Worm (Caenorhabditis elegans): ENCODE measurements around the gene srxa-13.
A peak's percentile ranks its signal among the peaks of the same experiment; 100 is the strongest.

srxa-13 gene

ce11 chrV:13902495-13902894, 27.1 kb upstream of the srxa-13 start, which contains the start of gene C06B3.1:
TSS of gene C06B3.1 (plus strand) at chrV:13902795.
- TF ChIP-seq tbx-2 (tag; optimal IDR thresholded peaks at IDR 0.05) (no peak), pha-4 (tag; optimal IDR thresholded peaks at IDR 0.05) (no peak), mdl-1 (tag; optimal IDR thresholded peaks at IDR 0.05) (no peak)

ce11 chrV:13904446-13904845, 25.2 kb upstream of the srxa-13 start, which contains the start of gene stdh-3:
TSS of gene stdh-3 (plus strand) at chrV:13904611.
- no peak for TF ChIP-seq snpc-4 (tag; optimal IDR thresholded peaks at IDR 0.05)
- no peak for TF ChIP-seq nhr-11 (tag; optimal IDR thresholded peaks at IDR 0.05)
- no peak for TF ChIP-seq lin-39 (tag; optimal IDR thresholded peaks at IDR 0.05)
- no peak for TF ChIP-seq nhr-43 (tag; optimal IDR thresholded peaks at IDR 0.05; ENCODE audit: poor library complexity, severe bottlenecking)

ce11 chrV:13906166-13906565, 23.4 kb upstream of the srxa-13 start, which contains the start of gene stdh-1:
TSS of gene stdh-1 (plus strand) at chrV:13906492.
- TF ChIP-seq nhr-12 (tag; optimal IDR thresholded peaks at IDR 0.05) = no peak
- TF ChIP-seq skn-1 (tag; optimal IDR thresholded peaks at IDR 0.05) = no peak
- TF ChIP-seq lin-15B (tag; optimal IDR thresholded peaks at IDR 0.05) = no peak
- TF ChIP-seq hmg-11 (tag; optimal IDR thresholded peaks at IDR 0.05) = peak; percentile 5
- no peak for TF ChIP-seq nhr-28 (tag; optimal IDR thresholded peaks at IDR 0.05)
- TF ChIP-seq ama-1 (optimal IDR thresholded peaks at IDR 0.05) = no peak
- TF ChIP-seq R02D3.7 (tag; optimal IDR thresholded peaks at IDR 0.05) = no peak
- TF ChIP-seq ztf-4 (tag; optimal IDR thresholded peaks at IDR 0.05) = no peak
- TF ChIP-seq ZK546.5 (tag; optimal IDR thresholded peaks at IDR 0.05) = no peak
- no peak for TF ChIP-seq mdl-1 (tag; optimal IDR thresholded peaks at IDR 0.05)
- no peak for TF ChIP-seq elt-1 (tag; optimal IDR thresholded peaks at IDR 0.05)
- no peak for TF ChIP-seq ceh-82 (tag; optimal IDR thresholded peaks at IDR 0.05)
- no peak for TF ChIP-seq nhr-23 (tag; optimal IDR thresholded peaks at IDR 0.05)
- peak; percentile 3 for TF ChIP-seq nfya-1 (tag; optimal IDR thresholded peaks at IDR 0.05; ENCODE audit: insufficient read depth)
- no peak for TF ChIP-seq nhr-67 (tag; optimal IDR thresholded peaks at IDR 0.05)
- no peak for TF ChIP-seq ztf-11 (tag; optimal IDR thresholded peaks at IDR 0.05)
- no peak for TF ChIP-seq nhr-76 (tag; optimal IDR thresholded peaks at IDR 0.05)
- TF ChIP-seq zag-1 (tag; optimal IDR thresholded peaks at IDR 0.05) = no peak
- no peak for TF ChIP-seq sea-2 (GFP tag; optimal IDR thresholded peaks at IDR 0.05)
- TF ChIP-seq egl-27 (tag; optimal IDR thresholded peaks at IDR 0.05) = no peak
- no peak for TF ChIP-seq nhr-77 (tag; optimal IDR thresholded peaks at IDR 0.05)
- no peak for TF ChIP-seq pqm-1 (tag; optimal IDR thresholded peaks at IDR 0.05)
- TF ChIP-seq lsy-12 (tag; optimal IDR thresholded peaks at IDR 0.05) = no peak
- no peak for TF ChIP-seq fkh-2 (tag; optimal IDR thresholded peaks at IDR 0.05)
- no peak for TF ChIP-seq fkh-10 (GFP tag; optimal IDR thresholded peaks at IDR 0.05)
- no peak for TF ChIP-seq mml-1 (tag; optimal IDR thresholded peaks at IDR 0.05)
- TF ChIP-seq ceh-16 (tag; optimal IDR thresholded peaks at IDR 0.05) = no peak
- TF ChIP-seq fos-1 (tag; optimal IDR thresholded peaks at IDR 0.05) = no peak
- TF ChIP-seq pha-4 (tag; optimal IDR thresholded peaks at IDR 0.05) = peak; percentile 22
- no peak for TF ChIP-seq aly-2 (tag; optimal IDR thresholded peaks at IDR 0.05)
- TF ChIP-seq nhr-43 (tag; optimal IDR thresholded peaks at IDR 0.05; ENCODE audit: poor library complexity, severe bottlenecking) = no peak
- TF ChIP-seq ceh-28 (tag; optimal IDR thresholded peaks at IDR 0.05) = no peak
- TF ChIP-seq egl-5 (tag; optimal IDR thresholded peaks at IDR 0.05) = peak; percentile 50
- no peak for TF ChIP-seq unc-62 (GFP tag; optimal IDR thresholded peaks at IDR 0.05)
- no peak for TF ChIP-seq eor-1 (tag; optimal IDR thresholded peaks at IDR 0.05)
- no peak for TF ChIP-seq nhr-237 (tag; optimal IDR thresholded peaks at IDR 0.05)
- no peak for TF ChIP-seq snpc-4 (tag; optimal IDR thresholded peaks at IDR 0.05)
- no peak for TF ChIP-seq nhr-11 (tag; optimal IDR thresholded peaks at IDR 0.05)
- TF ChIP-seq tbx-2 (tag; optimal IDR thresholded peaks at IDR 0.05) = no peak
- TF ChIP-seq nhr-25 (tag; optimal IDR thresholded peaks at IDR 0.05) = no peak
- no peak for TF ChIP-seq daf-12 (tag; optimal IDR thresholded peaks at IDR 0.05)
- TF ChIP-seq unc-39 (tag; optimal IDR thresholded peaks at IDR 0.05) = no peak
- TF ChIP-seq jun-1 (tag; optimal IDR thresholded peaks at IDR 0.05) = no peak
- TF ChIP-seq elt-2 (tag; optimal IDR thresholded peaks at IDR 0.05) = peak; percentile 48
- no peak for TF ChIP-seq lin-39 (tag; optimal IDR thresholded peaks at IDR 0.05)

Data from whole organism, L3 larva.